Worm (Caenorhabditis elegans) whole organism, mixed stage, embryonic: ENCODE data around the gene pdfr-1.
A peak's percentile ranks its signal among the peaks of the same experiment; 100 is the strongest.

Experiments
- M03D4.4 ChIP-seq: sonication (generic microtip); optimal IDR thresholded peaks from 2 replicates; lab custom pipeline; 2017; ENCODE audit warnings: mild to moderate bottlenecking, missing genetic modification characterization, missing compliant biosample characterization
- bed-3 ChIP-seq: fragments of 200-800 bp; sonication (Bioruptor generic); optimal IDR thresholded peaks from 3 replicates; lab custom pipeline; 2018; ENCODE audit warnings: mild to moderate bottlenecking, missing genetic modification characterization, moderate library complexity, missing compliant biosample characterization
- blmp-1 ChIP-seq: fragments of 150-350 bp; optimal IDR thresholded peaks from 2 replicates; lab custom pipeline; 2014; ENCODE audit warnings: missing biosample characterization, missing genetic modification characterization
- ceh-39 ChIP-seq: fragments of 150-350 bp; optimal IDR thresholded peaks from 2 replicates; lab custom pipeline; 2014; ENCODE audit warnings: missing biosample characterization, missing genetic modification characterization
- ceh-83 ChIP-seq: fragments of 200-800 bp; sonication (Bioruptor generic); optimal IDR thresholded peaks from 2 replicates; lab custom pipeline; 2018; ENCODE audit warnings: mild to moderate bottlenecking, missing genetic modification characterization, missing compliant biosample characterization
- ces-1 ChIP-seq: fragments of 150-350 bp; optimal IDR thresholded peaks from 2 replicates; lab custom pipeline; 2014; ENCODE audit warnings: missing biosample characterization, missing genetic modification reagents, missing genetic modification characterization
- cnd-1 ChIP-seq: fragments of 200-800 bp; sonication (Bioruptor generic); optimal IDR thresholded peaks from 2 replicates; lab custom pipeline; 2018; ENCODE audit warnings: mild to moderate bottlenecking, missing genetic modification characterization, missing compliant biosample characterization
- drap-1 ChIP-seq: fragments of 200-800 bp; sonication (Bioruptor generic); optimal IDR thresholded peaks from 3 replicates; lab custom pipeline; 2018; ENCODE audit warnings: mild to moderate bottlenecking, missing genetic modification characterization, missing compliant biosample characterization
- elt-1 ChIP-seq: sonication (generic microtip); optimal IDR thresholded peaks from 2 replicates; lab custom pipeline; 2017; ENCODE audit warnings: missing genetic modification characterization, mild to moderate bottlenecking, missing compliant biosample characterization, antibody characterized with exemption, moderate library complexity, borderline replicate concordance; ENCODE audit not compliant: insufficient read depth
- elt-3 ChIP-seq: fragments of 150-350 bp; optimal IDR thresholded peaks from 2 replicates; lab custom pipeline; 2014; ENCODE audit warnings: missing biosample characterization, missing genetic modification characterization
- flh-1 ChIP-seq: fragments of 200-800 bp; sonication (Bioruptor generic); optimal IDR thresholded peaks from 2 replicates; lab custom pipeline; 2018; ENCODE audit warnings: mild to moderate bottlenecking, missing genetic modification characterization, moderate library complexity, missing compliant biosample characterization
- ham-2 ChIP-seq: fragments of 200-800 bp; sonication (Bioruptor generic); optimal IDR thresholded peaks from 2 replicates; lab custom pipeline; 2018; ENCODE audit warnings: mild to moderate bottlenecking, missing genetic modification characterization, missing compliant biosample characterization
- hlh-1 ChIP-seq: fragments of 150-350 bp; optimal IDR thresholded peaks from 2 replicates; lab custom pipeline; 2014; ENCODE audit warnings: missing biosample characterization, missing genetic modification reagents, missing genetic modification characterization
- lin-32 ChIP-seq: fragments of 200-800 bp; sonication (Bioruptor generic); optimal IDR thresholded peaks from 2 replicates; lab custom pipeline; 2018; ENCODE audit warnings: mild to moderate bottlenecking, missing genetic modification characterization, missing compliant biosample characterization
- lsy-2 ChIP-seq: fragments of 150-350 bp; optimal IDR thresholded peaks from 2 replicates; lab custom pipeline; 2014; ENCODE audit warnings: missing biosample characterization, missing genetic modification characterization
- mab-5 ChIP-seq: fragments of 150-350 bp; optimal IDR thresholded peaks from 2 replicates; lab custom pipeline; 2014; ENCODE audit warnings: missing biosample characterization, missing genetic modification characterization
- mep-1 ChIP-seq: fragments of 150-350 bp; optimal IDR thresholded peaks from 2 replicates; lab custom pipeline; 2017; ENCODE audit warnings: missing biosample characterization, missing genetic modification reagents, missing genetic modification characterization, inconsistent platforms
- mls-2 ChIP-seq: sonication (generic microtip); optimal IDR thresholded peaks from 2 replicates; lab custom pipeline; 2016; ENCODE audit warnings: mild to moderate bottlenecking, missing genetic modification characterization, moderate library complexity, missing compliant biosample characterization
- nhr-12 ChIP-seq: fragments of 150-350 bp; optimal IDR thresholded peaks from 2 replicates; lab custom pipeline; 2014; ENCODE audit warnings: missing biosample characterization, missing genetic modification characterization
- nhr-237 ChIP-seq: fragments of 150-350 bp; optimal IDR thresholded peaks from 2 replicates; lab custom pipeline; 2014; ENCODE audit warnings: missing biosample characterization, missing genetic modification characterization
- nhr-28 ChIP-seq: fragments of 150-350 bp; optimal IDR thresholded peaks from 2 replicates; lab custom pipeline; 2014; ENCODE audit warnings: missing biosample characterization, missing genetic modification characterization
- nhr-76 ChIP-seq: sonication (generic microtip); optimal IDR thresholded peaks from 2 replicates; lab custom pipeline; 2017; ENCODE audit warnings: missing biosample characterization, missing genetic modification characterization
- pha-4 ChIP-seq: fragments of 150-350 bp; optimal IDR thresholded peaks from 2 replicates; lab custom pipeline; 2018; ENCODE audit warnings: missing biosample characterization, missing genetic modification reagents, missing genetic modification characterization
- sem-2 ChIP-seq: fragments of 200-800 bp; sonication (Bioruptor generic); optimal IDR thresholded peaks from 2 replicates; lab custom pipeline; 2018; ENCODE audit warnings: mild to moderate bottlenecking, missing genetic modification characterization, missing compliant biosample characterization
- snpc-4 ChIP-seq: fragments of 150-350 bp; optimal IDR thresholded peaks from 2 replicates; lab custom pipeline; 2014; ENCODE audit warnings: missing biosample characterization, missing genetic modification characterization
- tbx-8 ChIP-seq: fragments of 200-800 bp; sonication (Bioruptor generic); optimal IDR thresholded peaks from 2 replicates; lab custom pipeline; 2018; ENCODE audit warnings: mild to moderate bottlenecking, missing genetic modification characterization, moderate library complexity, missing compliant biosample characterization
- unc-120 ChIP-seq: sonication (generic microtip); optimal IDR thresholded peaks from 2 replicates; lab custom pipeline; 2017; ENCODE audit warnings: missing genetic modification characterization, missing compliant biosample characterization; ENCODE audit not compliant: poor library complexity, severe bottlenecking
- unc-62 ChIP-seq: fragments of 150-350 bp; optimal IDR thresholded peaks from 2 replicates; lab custom pipeline; 2014; ENCODE audit warnings: missing biosample characterization, missing genetic modification reagents, missing genetic modification characterization
- ztf-11 ChIP-seq: fragments of 150-350 bp; optimal IDR thresholded peaks from 2 replicates; lab custom pipeline; 2014; ENCODE audit warnings: missing biosample characterization, missing genetic modification characterization

Gene pdfr-1

DNA sequence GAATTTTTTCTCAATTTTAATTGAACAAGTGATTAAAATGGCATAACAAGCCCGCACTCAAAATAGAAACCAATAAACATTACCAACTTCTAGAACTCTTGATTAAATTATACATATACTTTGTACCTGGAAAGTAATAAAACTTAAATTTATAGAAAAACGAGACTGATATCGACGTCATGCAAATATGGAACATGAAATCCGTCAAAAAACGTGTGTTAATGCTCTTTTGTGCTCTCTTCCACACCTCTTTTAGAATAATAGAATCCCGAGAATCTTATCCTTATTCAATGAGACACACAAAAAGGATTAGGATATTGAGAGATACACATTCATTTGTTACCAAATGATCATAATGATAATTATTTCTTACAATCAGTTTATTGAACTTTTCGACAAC, 2.0 kb upstream of the pdfr-1 start:
- TF ChIP-seq lin-32 (GFP tag; lab: Kevin White, UChicago): no peak

DNA sequence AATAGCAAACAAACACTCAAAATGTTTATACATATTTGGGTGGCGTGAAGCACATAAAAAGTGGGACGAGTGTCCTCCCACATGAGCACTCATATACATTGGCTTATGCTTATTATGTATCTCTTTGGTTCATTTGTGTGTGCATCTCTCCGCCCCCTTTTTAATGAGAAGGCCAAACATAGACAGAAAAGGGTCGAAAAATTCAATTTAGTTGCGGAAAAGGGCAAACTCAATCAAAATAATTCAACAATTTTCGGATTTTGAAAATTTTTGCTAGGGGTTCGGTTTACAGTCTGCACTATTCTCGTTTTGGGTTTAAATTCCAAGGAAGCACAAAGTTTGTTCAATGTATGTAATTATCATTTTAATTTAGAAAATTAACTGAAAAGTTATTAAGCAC, 4.3 kb downstream of the pdfr-1 start:
- TF ChIP-seq ces-1 (GFP tag; lab: Kevin White, UChicago) (peak; percentile 83), nhr-76 (no peak)

DNA sequence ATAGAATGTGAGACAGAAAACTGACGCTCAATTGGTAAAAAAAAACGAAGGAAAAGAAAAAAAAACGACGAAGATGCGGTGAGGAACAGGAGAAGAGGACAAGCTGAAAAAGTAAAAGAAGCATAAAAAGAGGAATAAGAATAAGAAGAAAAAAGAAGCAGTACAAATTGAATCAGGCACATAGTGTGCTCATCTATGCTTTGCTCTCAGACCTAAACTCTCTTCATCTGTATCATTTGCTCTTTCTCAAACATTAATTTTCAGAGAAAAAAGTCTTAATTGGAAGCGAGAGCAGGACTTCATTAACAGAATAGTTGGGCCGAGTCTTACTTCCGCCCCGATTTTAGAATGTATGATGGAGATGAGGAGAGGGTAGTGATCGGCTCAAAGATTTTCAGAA, 5.0 kb downstream of the pdfr-1 start:
- TF ChIP-seq ces-1 (GFP tag; lab: Kevin White, UChicago): peak; percentile 75
- TF ChIP-seq pha-4: no peak
- TF ChIP-seq, all 35 proteins: peak for 1

DNA sequence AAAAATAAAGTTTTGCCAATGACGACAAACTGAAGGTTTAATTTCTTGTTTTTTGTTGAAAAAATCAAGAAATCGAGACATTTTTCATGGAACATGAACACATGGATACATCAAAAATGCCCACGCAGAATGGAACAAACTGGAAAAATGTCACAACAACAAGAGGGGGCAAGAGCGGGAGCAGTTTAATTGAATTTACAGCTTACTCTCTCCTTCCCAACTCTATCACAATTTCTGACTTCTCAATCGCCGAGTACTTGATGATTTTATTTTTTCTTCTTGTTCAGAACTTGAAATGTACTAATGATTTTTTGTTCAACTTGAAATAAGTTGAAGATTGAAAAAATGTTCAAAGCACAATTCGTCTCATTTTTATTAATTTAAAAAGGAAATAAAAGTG, 6.6 kb downstream of the pdfr-1 start:
- TF ChIP-seq ces-1 (GFP tag; lab: Kevin White, UChicago): peak; percentile 79
- no peak for TF ChIP-seq tbx-8 (GFP tag; lab: Kevin White, UChicago)

DNA sequence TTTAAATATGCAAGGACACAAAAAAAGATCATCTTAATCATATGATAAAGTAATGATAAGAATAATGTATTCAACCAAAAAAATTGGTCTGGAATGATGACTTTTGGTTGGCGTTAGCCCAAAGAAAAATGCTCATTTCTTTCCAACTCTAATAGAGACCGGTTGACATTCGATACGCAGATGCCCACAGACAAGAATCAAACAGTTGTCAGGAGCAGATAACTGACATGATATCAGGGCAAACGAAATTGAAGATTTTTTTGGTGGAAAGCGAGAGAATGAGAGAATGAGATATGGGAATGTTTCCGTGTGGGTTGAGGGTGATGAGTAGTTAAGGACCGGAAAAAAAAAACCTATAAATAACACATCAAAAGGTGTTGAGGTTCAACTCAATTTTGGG, 12.9 kb downstream of the pdfr-1 start:
- no peak for TF ChIP-seq nhr-28
- peak; percentile 50 for TF ChIP-seq unc-62
- no peak for TF ChIP-seq tbx-8 (GFP tag; lab: Kevin White, UChicago)
- no peak for TF ChIP-seq pha-4
- no peak for TF ChIP-seq bed-3 (GFP tag; lab: Kevin White, UChicago)
- no peak for TF ChIP-seq flh-1 (GFP tag; lab: Kevin White, UChicago)
- no peak for TF ChIP-seq ceh-39 (tag; lab: Kevin White, UChicago)
- TF ChIP-seq drap-1 (GFP tag; lab: Kevin White, UChicago): no peak
- no peak for TF ChIP-seq mep-1 (tag; lab: Kevin White, UChicago)
- no peak for TF ChIP-seq ham-2
- no peak for TF ChIP-seq ceh-83 (GFP tag; lab: Kevin White, UChicago)
- TF ChIP-seq unc-120 (tag; lab: Kevin White, UChicago): no peak
- TF ChIP-seq hlh-1 (tag; lab: Kevin White, UChicago): peak; percentile 75
- no peak for TF ChIP-seq cnd-1

DNA sequence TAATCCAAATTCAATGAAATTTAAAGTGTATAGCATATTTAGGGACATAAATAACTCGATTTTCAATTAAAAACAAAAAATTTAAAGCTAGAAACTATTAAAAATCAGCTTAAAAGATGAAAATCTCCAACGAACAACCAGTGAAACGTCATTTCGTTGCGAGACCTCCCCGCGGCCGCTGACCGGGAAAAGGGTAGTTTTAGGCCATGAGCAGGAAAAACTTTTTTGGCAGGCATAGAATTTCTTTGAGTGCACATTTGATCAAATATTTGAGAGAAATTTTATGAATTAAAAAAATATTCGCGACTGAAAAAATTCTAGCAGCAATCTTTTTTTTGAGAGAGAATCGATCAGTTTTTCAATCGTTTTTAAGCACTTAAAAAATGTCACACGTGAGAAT, 26.6 kb downstream of the pdfr-1 start:
- TF ChIP-seq nhr-28: no peak
- peak; percentile 32 for TF ChIP-seq lsy-2 (tag; lab: Kevin White, UChicago)
- no peak for TF ChIP-seq hlh-1 (tag; lab: Kevin White, UChicago)
- no peak for TF ChIP-seq mls-2 (tag; lab: Kevin White, UChicago)
- TF ChIP-seq mep-1 (tag; lab: Kevin White, UChicago): peak; percentile 52

DNA sequence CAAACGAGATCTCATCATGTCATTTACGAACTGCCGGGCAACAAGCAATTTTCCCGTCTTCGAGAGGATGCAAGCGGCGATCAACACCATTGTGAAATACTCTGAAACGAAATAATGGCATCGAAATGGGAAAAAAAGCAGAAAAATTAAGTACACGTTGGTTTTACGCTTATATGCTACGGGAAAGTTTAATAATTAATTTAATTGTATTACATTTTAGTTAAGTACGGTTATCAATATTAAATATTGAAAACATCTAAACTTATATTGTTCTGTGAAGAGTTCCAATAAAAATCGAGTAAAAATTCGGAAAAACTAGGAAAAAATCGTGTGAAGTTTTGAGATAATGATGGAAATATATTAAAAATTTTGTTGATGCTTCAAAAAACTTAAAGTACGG, 27.0 kb downstream of the pdfr-1 start, which contains the start of gene copd-1:
TSS of gene copd-1 (minus strand) at position 101 of the 400 bp plus-strand sequence.
- TF ChIP-seq nhr-76 (no peak), mab-5 (tag; lab: Kevin White, UChicago) (no peak), ceh-83 (GFP tag; lab: Kevin White, UChicago) (no peak), hlh-1 (tag; lab: Kevin White, UChicago) (no peak), nhr-12 (tag; lab: Kevin White, UChicago) (no peak), pha-4 (no peak), drap-1 (GFP tag; lab: Kevin White, UChicago) (no peak), blmp-1 (tag; lab: Kevin White, UChicago) (no peak), elt-1 (tag; lab: Kevin White, UChicago) (no peak), snpc-4 (no peak), ceh-39 (tag; lab: Kevin White, UChicago) (no peak), sem-2 (GFP tag; lab: Kevin White, UChicago) (no peak), elt-3 (tag; lab: Kevin White, UChicago) (no peak), nhr-237 (tag; lab: Kevin White, UChicago) (no peak), ztf-11 (tag; lab: Kevin White, UChicago) (no peak), lsy-2 (tag; lab: Kevin White, UChicago) (no peak), M03D4.4 (no peak), bed-3 (GFP tag; lab: Kevin White, UChicago) (no peak)
